Fruit fly (Drosophila melanogaster): ENCODE data around the gene orb2.

The orb2 gene

dm6 chr3L:8891167-8891618 lies 63.1 kb downstream of the orb2 start, which contains the start of gene Mcm7 (continued):
- TF ChIP-seq CG2712 (tag; optimal IDR thresholded peaks at IDR 0.05) (no peak), CG2199 (GFP tag; IDR thresholded peaks at IDR 0.05) (no peak), Doc3 (GFP tag; IDR thresholded peaks at IDR 0.05; ENCODE audit: partially characterized antibody) (0 out of 3 replicates have a peak, but pooled peaks have one; percentile 8), CG4617 (GFP tag; optimal IDR thresholded peaks at IDR 0.05; ENCODE audit: borderline replicate concordance) (peak; percentile 8), Chrac-16 (GFP tag; optimal IDR thresholded peaks at IDR 0.05) (no peak), vvl (GFP tag; IDR thresholded peaks at IDR 0.05) (no peak), Lim3 (GFP tag; IDR thresholded peaks at IDR 0.05) (no peak), CG10543 (GFP tag; optimal IDR thresholded peaks at IDR 0.05) (no peak), pan (optimal IDR thresholded peaks at IDR 0.05) (no peak), pan (GFP tag; optimal IDR thresholded peaks at IDR 0.05 in 1 of 2, IDR thresholded peaks at IDR 0.05 in 1 of 2) (no peak), CG9797 (GFP tag; optimal IDR thresholded peaks at IDR 0.05) (no peak), fd96Cb (tag; optimal IDR thresholded peaks at IDR 0.05) (no peak), ash1 (GFP tag; optimal IDR thresholded peaks at IDR 0.05) (no peak), Ptx1 (GFP tag; IDR thresholded peaks at IDR 0.05) (no peak), CG3065 (GFP tag; optimal IDR thresholded peaks at IDR 0.05) (no peak), row (GFP tag; IDR thresholded peaks at IDR 0.05) (peak; percentile 41), Max (GFP tag; optimal IDR thresholded peaks at IDR 0.05) (no peak), CG17568 (GFP tag; optimal IDR thresholded peaks at IDR 0.05) (no peak), NFAT (GFP tag; IDR thresholded peaks at IDR 0.05) (no peak), grn (GFP tag; optimal IDR thresholded peaks at IDR 0.05) (peak; percentile 63), prd (optimal IDR thresholded peaks at IDR 0.05) (peak in 1 of 2 experiments; percentile 58), prd (GFP tag; IDR thresholded peaks at IDR 0.05) (no peak), dysf (GFP tag; IDR thresholded peaks at IDR 0.05) (no peak), CG11560 (tag; IDR thresholded peaks at IDR 0.05) (peak; percentile 6; the same call in 1 of the 3 replicates), CG34422 (GFP tag; IDR thresholded peaks at IDR 0.05) (no peak), Ets65A (GFP tag) (no peak)

- TF ChIP-seq sisA (GFP tag; IDR thresholded peaks at IDR 0.05): no peak
- no peak for TF ChIP-seq ems (GFP tag; optimal IDR thresholded peaks at IDR 0.05)
Measured at dm6 chr3L:8888533-8888932, 65.7 kb downstream of the orb2 start, which contains the start of gene CG43169. Gene CG43169, minus strand, starts transcription at chr3L:8888633.

Data from whole organism, embryonic.